Worm (Caenorhabditis elegans): ENCODE results near the gene clec-151.

- TF ChIP-seq nhr-90 (tag; optimal IDR thresholded peaks at IDR 0.05; ENCODE audit: poor library complexity) (no peak), snpc-4 (tag; optimal IDR thresholded peaks at IDR 0.05) (no peak), fkh-10 (GFP tag; optimal IDR thresholded peaks at IDR 0.05) (no peak), ztf-4 (tag; optimal IDR thresholded peaks at IDR 0.05) (no peak), nhr-85 (tag) (no peak)
Measured at ce11 chrIII:4657386-4657785, 29.1 kb downstream of the clec-151 start.

Data from whole organism, L1 larva.